Worm (Caenorhabditis elegans): ENCODE data around the gene srx-76.

The srx-76 gene

DNA sequence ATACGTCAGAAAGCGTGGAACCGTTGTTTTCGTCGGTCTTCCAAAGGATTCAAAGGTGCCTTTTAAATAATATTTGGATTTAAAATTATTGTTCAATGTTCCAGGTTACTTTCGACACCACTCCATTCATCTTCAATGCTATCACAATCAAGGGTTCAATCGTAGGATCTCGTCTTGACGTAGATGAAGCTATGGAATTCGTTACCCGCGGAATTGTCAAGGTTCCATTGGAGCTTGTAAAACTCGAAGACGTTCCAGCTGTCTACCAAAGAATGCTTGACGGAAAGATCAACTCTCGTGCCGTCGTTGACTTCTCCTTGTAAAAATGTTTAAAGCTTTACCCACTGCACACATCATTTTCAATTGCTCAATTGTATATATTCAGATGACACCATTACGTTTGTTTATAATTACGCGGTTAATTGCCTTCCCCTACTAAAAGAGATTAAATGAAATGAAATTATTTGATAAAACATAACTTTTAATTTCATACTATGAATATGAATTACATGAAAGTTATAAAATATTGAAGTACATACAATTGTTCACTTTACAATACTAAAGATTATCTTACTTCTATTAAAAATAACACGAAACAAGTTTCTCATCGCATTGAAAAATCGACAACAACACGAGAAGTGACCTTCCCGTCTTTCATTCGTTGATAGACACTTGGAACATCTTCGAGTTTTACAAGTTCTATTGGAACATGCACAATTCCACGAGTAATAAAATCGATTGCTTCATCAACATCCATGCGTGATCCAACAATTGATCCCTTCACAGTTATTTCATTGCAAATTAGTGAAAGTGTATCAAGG is 2.3 kb upstream of the srx-76 start:
- TF ChIP-seq swsn-7 (tag; optimal IDR thresholded peaks at IDR 0.05) = no peak
- TF ChIP-seq nhr-19 (GFP tag; conservative IDR thresholded peaks at IDR 0.05) = peak; percentile 72
- no peak for TF ChIP-seq lin-15B (tag; optimal IDR thresholded peaks at IDR 0.05)
- peak; percentile 62 for TF ChIP-seq snu-23 (GFP tag; optimal IDR thresholded peaks at IDR 0.05)
- no peak for TF ChIP-seq zip-4 (GFP tag; optimal IDR thresholded peaks at IDR 0.05)
- no peak for TF ChIP-seq zag-1 (tag; optimal IDR thresholded peaks at IDR 0.05)
- no peak for TF ChIP-seq ceh-63 (GFP tag; optimal IDR thresholded peaks at IDR 0.05)
- no peak for TF ChIP-seq efl-3 (GFP tag; optimal IDR thresholded peaks at IDR 0.05)
- TF ChIP-seq dsc-1 (tag; optimal IDR thresholded peaks at IDR 0.05) = no peak
- peak; percentile 65 for TF ChIP-seq ceh-88 (GFP tag; IDR thresholded peaks at IDR 0.05)
- TF ChIP-seq pqm-1 (tag; optimal IDR thresholded peaks at IDR 0.05) = no peak
- peak; percentile 7 for TF ChIP-seq skn-1 (tag; optimal IDR thresholded peaks at IDR 0.05)
- TF ChIP-seq mab-9 (GFP tag; IDR thresholded peaks at IDR 0.05) = no peak
- TF ChIP-seq ama-1 (optimal IDR thresholded peaks at IDR 0.05) = peak; percentile 94
- no peak for TF ChIP-seq sptf-1 (tag; optimal IDR thresholded peaks at IDR 0.05)
- no peak for TF ChIP-seq elt-2 (tag; optimal IDR thresholded peaks at IDR 0.05)
- TF ChIP-seq unc-98 (GFP tag; IDR thresholded peaks at IDR 0.05) = no peak
- no peak for TF ChIP-seq nhr-84 (tag; optimal IDR thresholded peaks at IDR 0.05)
- no peak for TF ChIP-seq egl-13 (tag; optimal IDR thresholded peaks at IDR 0.05)
- peak; percentile 53 for TF ChIP-seq nhr-71 (tag; optimal IDR thresholded peaks at IDR 0.05)
- TF ChIP-seq nhr-47 (tag; optimal IDR thresholded peaks at IDR 0.05) = no peak
- no peak for TF ChIP-seq hlh-17 (GFP tag; optimal IDR thresholded peaks at IDR 0.05; ENCODE audit: borderline replicate concordance)
- peak; percentile 44 for TF ChIP-seq C04F5.9 (tag; optimal IDR thresholded peaks at IDR 0.05)
- peak; percentile 62 for TF ChIP-seq lin-14 (GFP tag; optimal IDR thresholded peaks at IDR 0.05)
- TF ChIP-seq grh-1 (GFP tag; IDR thresholded peaks at IDR 0.05) = no peak
- TF ChIP-seq alr-1 (tag; optimal IDR thresholded peaks at IDR 0.05; ENCODE audit: borderline replicate concordance) = no peak
- peak in 1 of 6 experiments; percentile 3 for TF ChIP-seq elt-3 (tag; optimal IDR thresholded peaks at IDR 0.05)
- no peak for TF ChIP-seq fkh-10 (GFP tag; optimal IDR thresholded peaks at IDR 0.05)
- no peak for TF ChIP-seq pag-3 (tag; optimal IDR thresholded peaks at IDR 0.05; ENCODE audit: borderline replicate concordance, insufficient read depth)
- TF ChIP-seq nhr-90 (tag; optimal IDR thresholded peaks at IDR 0.05; ENCODE audit: poor library complexity) = peak; percentile 60
- TF ChIP-seq xbp-1 (tag; optimal IDR thresholded peaks at IDR 0.05) = no peak
- TF ChIP-seq lin-13 (GFP tag; optimal IDR thresholded peaks at IDR 0.05) = no peak
- TF ChIP-seq unc-130 (tag; optimal IDR thresholded peaks at IDR 0.05) = no peak
- TF ChIP-seq ceh-90 (tag; optimal IDR thresholded peaks at IDR 0.05) = no peak
- TF ChIP-seq fkh-4 (tag; optimal IDR thresholded peaks at IDR 0.05; ENCODE audit: borderline replicate concordance) = no peak
- peak in 1 of 2 experiments; percentile 54 for TF ChIP-seq lsy-2 (tag; optimal IDR thresholded peaks at IDR 0.05)
- no peak for TF ChIP-seq nhr-76 (tag; optimal IDR thresholded peaks at IDR 0.05)
- no peak for TF ChIP-seq nhr-77 (tag; optimal IDR thresholded peaks at IDR 0.05)
- no peak for TF ChIP-seq ces-1 (GFP tag; optimal IDR thresholded peaks at IDR 0.05)
- TF ChIP-seq hlh-4 (tag; optimal IDR thresholded peaks at IDR 0.05) = no peak
- TF ChIP-seq rnt-1 (tag; optimal IDR thresholded peaks at IDR 0.05) = peak; percentile 83
- no peak for TF ChIP-seq nhr-12 (tag; optimal IDR thresholded peaks at IDR 0.05)
- peak; percentile 40 for TF ChIP-seq nhr-20 (tag; optimal IDR thresholded peaks at IDR 0.05)
- TF ChIP-seq lin-35 (GFP tag; optimal IDR thresholded peaks at IDR 0.05) = peak in 1 of 2 experiments; percentile 50
- no peak for TF ChIP-seq fkh-8 (tag; optimal IDR thresholded peaks at IDR 0.05)
- no peak for TF ChIP-seq nhr-11 (tag; optimal IDR thresholded peaks at IDR 0.05)
- TF ChIP-seq irx-1 (tag; optimal IDR thresholded peaks at IDR 0.05) = peak; percentile 51
- no peak for TF ChIP-seq ztf-11 (tag; optimal IDR thresholded peaks at IDR 0.05)
- TF ChIP-seq nhr-28 (tag; optimal IDR thresholded peaks at IDR 0.05) = no peak
- no peak for TF ChIP-seq hpl-2 (GFP tag; optimal IDR thresholded peaks at IDR 0.05)
- peak; percentile 61 for TF ChIP-seq C16A3.4 (tag; optimal IDR thresholded peaks at IDR 0.05)
